Fruit fly (Drosophila melanogaster): ENCODE data around the gene Or10a.

DNA sequence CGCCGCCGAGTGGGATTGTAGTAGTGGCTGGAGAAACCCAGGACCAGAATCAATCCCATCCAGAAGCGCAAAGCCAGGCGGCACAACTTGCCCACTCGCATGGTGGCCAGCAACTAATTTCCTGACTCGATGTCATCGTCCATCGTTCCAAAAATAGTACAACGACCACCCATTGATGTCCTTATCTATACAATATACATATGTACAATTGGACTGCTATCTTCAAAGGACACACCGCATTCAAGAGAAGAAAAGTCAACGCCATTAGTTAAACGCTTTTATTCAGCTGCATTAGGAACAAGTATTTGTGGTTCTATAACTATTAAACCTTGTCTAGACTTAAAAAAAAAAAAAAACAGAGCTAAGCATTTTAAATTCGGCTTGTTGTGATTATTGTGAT is 4.1 kb downstream of the Or10a start, which contains the start of gene Gr10b:
- TF ChIP-seq CG5953 (GFP tag; IDR thresholded peaks at IDR 0.05) (no peak), ci (GFP tag; IDR thresholded peaks at IDR 0.05) (no peak), CG32767 (GFP tag; IDR thresholded peaks at IDR 0.05) (no peak), CG15269 (tag; optimal IDR thresholded peaks at IDR 0.05) (no peak), Elba2 (GFP tag; optimal IDR thresholded peaks at IDR 0.05) (no peak)
